Fruit fly (Drosophila melanogaster): Measurements from ENCODE around the gene Bet1.

DNA sequence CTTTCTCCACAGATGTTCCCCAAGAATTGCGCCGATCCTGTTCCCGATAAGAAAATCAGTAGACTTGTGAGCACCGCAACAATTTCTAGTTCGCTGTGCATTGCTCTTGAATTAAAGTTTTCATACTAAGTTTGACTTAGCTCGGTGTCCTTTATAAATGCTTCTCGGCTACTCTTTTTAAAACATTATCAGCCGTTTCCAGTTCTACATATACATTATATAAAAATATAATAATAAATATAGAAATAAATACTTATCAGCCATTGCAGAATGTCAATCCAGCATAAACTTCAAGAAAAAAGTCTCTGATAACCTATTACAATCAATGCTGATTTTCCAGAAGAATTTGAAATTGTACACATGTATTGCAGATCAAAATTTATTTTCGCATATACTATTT is 9.3 kb downstream of the Bet1 start, which contains the start of gene CG14088:
- no peak for TF ChIP-seq insv (optimal IDR thresholded peaks at IDR 0.05)
- TF ChIP-seq ttk (optimal IDR thresholded peaks at IDR 0.05), result no peak
- TF ChIP-seq psq (optimal IDR thresholded peaks at IDR 0.05), result no peak
- no peak for TF ChIP-seq h (optimal IDR thresholded peaks at IDR 0.05)
- TF ChIP-seq Myc (optimal IDR thresholded peaks at IDR 0.05), result no peak

Measured in Kc167 (cell line).